Worm (Caenorhabditis elegans) whole organism, L3 larva: Measurements from ENCODE around the gene egl-10.

ENCODE experiments used
- ZK546.5 ChIP-seq: sonication (generic microtip); optimal IDR thresholded peaks from 2 replicates; lab custom pipeline; 2017; ENCODE audit warnings: missing biosample characterization, missing genetic modification characterization
- aly-2 ChIP-seq: fragments of 150-350 bp; optimal IDR thresholded peaks from 2 replicates; lab custom pipeline; 2014; ENCODE audit warnings: missing biosample characterization, missing genetic modification characterization
- elt-2 ChIP-seq: sonication (generic microtip); optimal IDR thresholded peaks from 2 replicates; lab custom pipeline; 2016; ENCODE audit warnings: missing genetic modification reagents, mild to moderate bottlenecking, missing genetic modification characterization, missing compliant biosample characterization
- fkh-2 ChIP-seq: fragments of 150-350 bp; optimal IDR thresholded peaks from 2 replicates; lab custom pipeline; 2014; ENCODE audit warnings: missing biosample characterization, missing genetic modification reagents, missing genetic modification characterization
- fos-1 ChIP-seq: fragments of 150-350 bp; optimal IDR thresholded peaks from 2 replicates; lab custom pipeline; 2014; ENCODE audit warnings: missing biosample characterization, missing genetic modification characterization
- jun-1 ChIP-seq: fragments of 150-350 bp; optimal IDR thresholded peaks from 2 replicates; lab custom pipeline; 2014; ENCODE audit warnings: missing biosample characterization, missing genetic modification reagents, missing genetic modification characterization
- nfya-1 ChIP-seq: sonication (generic microtip); optimal IDR thresholded peaks from 2 replicates; lab custom pipeline; 2017; ENCODE audit warnings: missing genetic modification characterization, mild to moderate bottlenecking, missing compliant biosample characterization, antibody characterized with exemption, moderate library complexity; ENCODE audit not compliant: insufficient read depth
- nhr-237 ChIP-seq: fragments of 150-350 bp; optimal IDR thresholded peaks from 2 replicates; lab custom pipeline; 2014; ENCODE audit warnings: missing biosample characterization, missing genetic modification characterization
- nhr-25 ChIP-seq: sonication (generic microtip); optimal IDR thresholded peaks from 2 replicates; lab custom pipeline; 2017; ENCODE audit warnings: missing biosample characterization, missing genetic modification characterization
- nhr-76 ChIP-seq: fragments of 150-350 bp; sonication (generic microtip); optimal IDR thresholded peaks from 5 replicates; lab custom pipeline; 2014; ENCODE audit warnings: missing biosample characterization, missing genetic modification characterization
- pha-4 ChIP-seq: fragments of 150-350 bp; optimal IDR thresholded peaks from 2 replicates; lab custom pipeline; 2014; ENCODE audit warnings: missing biosample characterization, missing genetic modification reagents, missing genetic modification characterization
- sea-2 ChIP-seq: fragments of 150-350 bp; sonication (generic microtip); optimal IDR thresholded peaks from 4 replicates; lab custom pipeline; 2014; ENCODE audit warnings: missing biosample characterization, missing genetic modification reagents, missing genetic modification characterization
- unc-62 ChIP-seq: fragments of 150-350 bp; sonication (generic microtip); optimal IDR thresholded peaks from 4 replicates; lab custom pipeline; 2014; ENCODE audit warnings: missing biosample characterization, missing genetic modification reagents, missing genetic modification characterization
- zag-1 ChIP-seq: fragments of 150-350 bp; optimal IDR thresholded peaks from 2 replicates; lab custom pipeline; 2014; ENCODE audit warnings: missing biosample characterization, missing genetic modification characterization

DNA sequence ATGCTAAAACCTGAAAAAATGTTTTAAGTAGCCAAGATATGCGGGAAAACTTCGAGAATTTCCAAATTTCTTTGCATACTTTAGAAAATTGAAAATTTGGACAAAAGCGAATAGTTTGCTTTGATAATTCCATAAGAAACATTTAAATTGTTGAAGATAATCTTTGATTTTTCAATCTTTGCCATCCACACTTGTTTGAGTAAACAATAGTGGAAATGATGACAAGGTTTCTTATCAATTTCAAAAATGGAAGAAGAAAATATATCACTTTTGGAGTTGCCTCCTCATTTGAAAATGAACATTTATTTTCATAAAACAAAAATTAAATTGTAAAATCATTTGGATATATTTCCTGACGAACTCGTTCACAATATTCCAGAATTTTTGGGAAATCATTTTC is 48.4 kb downstream of the egl-10 start:
- TF ChIP-seq fkh-2 (tag; lab: Kevin White, UChicago): no peak
- TF ChIP-seq jun-1: no peak
- no peak for TF ChIP-seq nhr-25 (tag; lab: Kevin White, UChicago)
- TF ChIP-seq nfya-1: no peak
- TF ChIP-seq aly-2 (tag; lab: Kevin White, UChicago): no peak
- no peak for TF ChIP-seq zag-1 (tag; lab: Kevin White, UChicago)
- TF ChIP-seq ZK546.5 (tag; lab: Kevin White, UChicago): no peak
- no peak for TF ChIP-seq nhr-76 (tag; lab: Kevin White, UChicago)
- peak; percentile 15 for TF ChIP-seq pha-4
- no peak for TF ChIP-seq sea-2 (GFP tag; lab: Kevin White, UChicago)
- no peak for TF ChIP-seq nhr-237 (tag; lab: Kevin White, UChicago)
- no peak for TF ChIP-seq unc-62
- TF ChIP-seq fos-1: no peak
- peak; percentile 62 for TF ChIP-seq elt-2 (tag; lab: Kevin White, UChicago)
